Worm (Caenorhabditis elegans) whole organism, L2 larva: ENCODE results near the gene nspc-17.
A peak's percentile ranks its signal among the peaks of the same experiment; 100 is the strongest.

Source experiments
- C34F6.9 ChIP-seq: fragments of 150-350 bp; optimal IDR thresholded peaks from 2 replicates; lab custom pipeline; 2014; ENCODE audit warnings: missing biosample characterization, missing genetic modification characterization
- F13H6.1 ChIP-seq: sonication (generic microtip); optimal IDR thresholded peaks from 2 replicates; lab custom pipeline; 2016; ENCODE audit warnings: missing genetic modification characterization, missing compliant biosample characterization
- R02D3.7 ChIP-seq: fragments of 150-350 bp; optimal IDR thresholded peaks from 2 replicates; lab custom pipeline; 2014; ENCODE audit warnings: missing biosample characterization, missing genetic modification characterization
- Y55F3AM.14 ChIP-seq: fragments of 200-800 bp; sonication (Bioruptor generic); optimal IDR thresholded peaks from 2 replicates; lab custom pipeline; 2018; ENCODE audit warnings: mild to moderate bottlenecking, missing genetic modification characterization, missing compliant biosample characterization
- ZK546.5 ChIP-seq: sonication (generic microtip); optimal IDR thresholded peaks from 2 replicates; lab custom pipeline; 2017; ENCODE audit warnings: missing biosample characterization, missing genetic modification characterization
- alr-1 ChIP-seq: fragments of 150-350 bp; optimal IDR thresholded peaks from 2 replicates; lab custom pipeline; 2014; ENCODE audit warnings: missing biosample characterization, missing genetic modification characterization
- aly-2 ChIP-seq: fragments of 150-350 bp; optimal IDR thresholded peaks from 2 replicates; lab custom pipeline; 2014; ENCODE audit warnings: missing biosample characterization, missing genetic modification characterization
- ama-1 ChIP-seq: fragments of 150-350 bp; optimal IDR thresholded peaks from 2 replicates; lab custom pipeline; 2018; ENCODE audit warnings: inconsistent platforms
- ceh-16 ChIP-seq: fragments of 150-350 bp; optimal IDR thresholded peaks from 2 replicates; lab custom pipeline; 2014; ENCODE audit warnings: missing biosample characterization, missing genetic modification characterization
- ceh-82 ChIP-seq: fragments of 150-350 bp; optimal IDR thresholded peaks from 2 replicates; lab custom pipeline; 2014; ENCODE audit warnings: missing biosample characterization, missing genetic modification characterization
- crh-2 ChIP-seq: sonication (generic microtip); optimal IDR thresholded peaks from 2 replicates; lab custom pipeline; 2017; ENCODE audit warnings: missing biosample characterization, missing genetic modification characterization
- dmd-4 ChIP-seq: sonication (generic microtip); optimal IDR thresholded peaks from 2 replicates; lab custom pipeline; 2017; ENCODE audit warnings: missing biosample characterization, missing genetic modification characterization
- egl-27 ChIP-seq: sonication (generic microtip); optimal IDR thresholded peaks from 3 replicates; lab custom pipeline; 2017; ENCODE audit warnings: missing biosample characterization, missing genetic modification reagents, missing genetic modification characterization
- fos-1 ChIP-seq: fragments of 150-350 bp; optimal IDR thresholded peaks from 2 replicates; lab custom pipeline; 2014; ENCODE audit warnings: missing biosample characterization, missing genetic modification characterization
- gmeb-1 ChIP-seq: fragments of 150-350 bp; optimal IDR thresholded peaks from 2 replicates; lab custom pipeline; 2014; ENCODE audit warnings: missing biosample characterization, missing genetic modification characterization
- lin-11 ChIP-seq: fragments of 150-350 bp; sonication (generic microtip); optimal IDR thresholded peaks from 2 replicates; lab custom pipeline; 2014; ENCODE audit warnings: missing biosample characterization, missing genetic modification characterization, inconsistent platforms, mixed read lengths
- lin-13 ChIP-seq: fragments of 150-350 bp; optimal IDR thresholded peaks from 2 replicates; lab custom pipeline; 2014; ENCODE audit warnings: missing biosample characterization, missing genetic modification reagents, missing genetic modification characterization
- lin-39 ChIP-seq: fragments of 150-350 bp; optimal IDR thresholded peaks from 2 replicates; lab custom pipeline; 2014; ENCODE audit warnings: missing biosample characterization, missing genetic modification reagents, missing genetic modification characterization
- lsy-2 ChIP-seq, 2 experiments: fragments of 150-350 bp in 1 of 2; sonication (generic microtip) in 1 of 2; optimal IDR thresholded peaks; 2 replicates each; lab custom pipeline; 2014 to 2017; ENCODE audit warnings: missing biosample characterization in 2 of 2, missing genetic modification characterization in 2 of 2
- mab-5 ChIP-seq: fragments of 150-350 bp; optimal IDR thresholded peaks from 2 replicates; lab custom pipeline; 2014; ENCODE audit warnings: missing biosample characterization, missing genetic modification characterization
- mbf-1 ChIP-seq: sonication (generic microtip); optimal IDR thresholded peaks from 2 replicates; lab custom pipeline; 2017; ENCODE audit warnings: missing biosample characterization, missing genetic modification characterization
- mdl-1 ChIP-seq, 2 experiments: fragments of 150-350 bp in 1 of 2; sonication (generic microtip) in 1 of 2; optimal IDR thresholded peaks; 2 replicates each; lab custom pipeline; 2017; ENCODE audit warnings: missing biosample characterization in 2 of 2, missing genetic modification characterization in 2 of 2
- nhr-11 ChIP-seq: fragments of 150-350 bp; optimal IDR thresholded peaks from 2 replicates; lab custom pipeline; 2014; ENCODE audit warnings: missing biosample characterization, missing genetic modification characterization
- nhr-129 ChIP-seq: fragments of 150-350 bp; optimal IDR thresholded peaks from 2 replicates; lab custom pipeline; 2014; ENCODE audit warnings: missing biosample characterization, missing genetic modification characterization
- nhr-21 ChIP-seq: fragments of 150-350 bp; optimal IDR thresholded peaks from 2 replicates; lab custom pipeline; 2014; ENCODE audit warnings: missing biosample characterization, missing genetic modification characterization
- nhr-23 ChIP-seq: fragments of 150-350 bp; optimal IDR thresholded peaks from 2 replicates; lab custom pipeline; 2014; ENCODE audit warnings: missing biosample characterization, missing genetic modification reagents, missing genetic modification characterization
- nhr-237 ChIP-seq: fragments of 150-350 bp; optimal IDR thresholded peaks from 2 replicates; lab custom pipeline; 2014; ENCODE audit warnings: missing biosample characterization, missing genetic modification characterization
- nhr-25 ChIP-seq: fragments of 150-350 bp; sonication (generic microtip); optimal IDR thresholded peaks from 3 replicates; lab custom pipeline; 2014; ENCODE audit warnings: missing biosample characterization, missing genetic modification characterization
- nhr-6 ChIP-seq: fragments of 150-350 bp; optimal IDR thresholded peaks from 2 replicates; lab custom pipeline; 2014; ENCODE audit warnings: missing biosample characterization, missing genetic modification characterization
- nhr-77 ChIP-seq: fragments of 150-350 bp; optimal IDR thresholded peaks from 2 replicates; lab custom pipeline; 2014; ENCODE audit warnings: missing biosample characterization, missing genetic modification characterization
- sem-4 ChIP-seq: fragments of 150-350 bp; optimal IDR thresholded peaks from 2 replicates; lab custom pipeline; 2014; ENCODE audit warnings: missing biosample characterization, missing genetic modification reagents, missing genetic modification characterization
- sma-3 ChIP-seq: sonication (generic microtip); optimal IDR thresholded peaks from 2 replicates; lab custom pipeline; 2016; ENCODE audit warnings: missing genetic modification reagents, missing genetic modification characterization, missing compliant biosample characterization
- sma-9 ChIP-seq, 2 experiments: fragments of 150-350 bp in 1 of 2; sonication (generic microtip) in 1 of 2; optimal IDR thresholded peaks; 2 replicates each; lab custom pipeline; 2014 to 2016; ENCODE audit warnings: missing genetic modification characterization in 2 of 2, mild to moderate bottlenecking in 1 of 2, missing biosample characterization in 1 of 2, missing compliant biosample characterization in 1 of 2, missing genetic modification reagents in 1 of 2, moderate library complexity in 1 of 2
- snpc-4 ChIP-seq: fragments of 150-350 bp; optimal IDR thresholded peaks from 2 replicates; lab custom pipeline; 2014; ENCODE audit warnings: missing biosample characterization, missing genetic modification characterization
- unc-39 ChIP-seq: fragments of 150-350 bp; optimal IDR thresholded peaks from 2 replicates; lab custom pipeline; 2014; ENCODE audit warnings: missing biosample characterization, missing genetic modification characterization
- unc-55 ChIP-seq: fragments of 150-350 bp; sonication (generic microtip); optimal IDR thresholded peaks from 3 replicates; lab custom pipeline; 2014; ENCODE audit warnings: missing biosample characterization, missing genetic modification reagents, missing genetic modification characterization
- zag-1 ChIP-seq: fragments of 150-350 bp; optimal IDR thresholded peaks from 2 replicates; lab custom pipeline; 2014; ENCODE audit warnings: missing biosample characterization, missing genetic modification characterization
- ztf-1 ChIP-seq: fragments of 200-800 bp; sonication (Bioruptor generic); conservative IDR thresholded peaks from 2 replicates; pipeline ENCODE4 v1.3.6; 2022; ENCODE audit warnings: missing genetic modification characterization, missing compliant biosample characterization
- ztf-11 ChIP-seq: sonication (generic microtip); optimal IDR thresholded peaks from 2 replicates; lab custom pipeline; 2017; ENCODE audit warnings: missing biosample characterization, missing genetic modification characterization
- ztf-4 ChIP-seq: fragments of 150-350 bp; optimal IDR thresholded peaks from 2 replicates; lab custom pipeline; 2014; ENCODE audit warnings: missing biosample characterization, missing genetic modification characterization

Gene nspc-17

ce11 chrX:14489945-14490344, 35.0 kb downstream of the nspc-17 start, which contains the start of gene his-24:
Gene his-24, plus strand, starts transcription at chrX:14490094.
- TF ChIP-seq Y55F3AM.14 (no peak), ztf-4 (tag; lab: Kevin White, UChicago) (peak; percentile 11), sma-9 (GFP tag; optimal IDR thresholded peaks at IDR 0.05; lab: Kevin White, UChicago) (peak; percentile 87), sma-9 (tag; optimal IDR thresholded peaks at IDR 0.05; lab: Kevin White, UChicago) (no peak), unc-39 (no peak), nhr-237 (tag; lab: Kevin White, UChicago) (no peak), mbf-1 (no peak), mab-5 (peak; percentile 50), alr-1 (tag; lab: Kevin White, UChicago) (no peak), R02D3.7 (tag; lab: Kevin White, UChicago) (no peak), nhr-129 (peak; percentile 80), nhr-6 (tag; lab: Kevin White, UChicago) (peak; percentile 48), unc-55 (GFP tag; lab: Kevin White, UChicago) (peak; percentile 76), nhr-25 (tag; lab: Kevin White, UChicago) (peak; percentile 85), lin-13 (GFP tag; lab: Kevin White, UChicago) (peak; percentile 73), lsy-2 (tag; optimal IDR thresholded peaks at IDR 0.05; lab: Kevin White, UChicago) (peak; percentile 20 to 73), dmd-4 (tag; lab: Kevin White, UChicago) (no peak), crh-2 (tag; lab: Kevin White, UChicago) (peak; percentile 75), sma-3 (GFP tag; lab: Kevin White, UChicago) (peak; percentile 60), C34F6.9 (tag; lab: Kevin White, UChicago) (peak; percentile 63), lin-39 (no peak), ceh-16 (tag; lab: Kevin White, UChicago) (peak; percentile 63), ztf-11 (tag; lab: Kevin White, UChicago) (no peak), lin-11 (peak; percentile 53), ama-1 (lab: Kevin White, UChicago) (peak; percentile 26), F13H6.1 (tag; lab: Kevin White, UChicago) (peak; percentile 58), gmeb-1 (tag; lab: Kevin White, UChicago) (peak; percentile 55), nhr-21 (tag; lab: Kevin White, UChicago) (peak; percentile 53), nhr-77 (no peak), fos-1 (tag; lab: Kevin White, UChicago) (peak; percentile 93), egl-27 (tag; lab: Kevin White, UChicago) (peak; percentile 28), zag-1 (tag; lab: Kevin White, UChicago) (peak; percentile 65), aly-2 (tag; lab: Kevin White, UChicago) (no peak), mdl-1 (tag; optimal IDR thresholded peaks at IDR 0.05; lab: Kevin White, UChicago) (peak in 1 of 2 experiments; percentile 32), sem-4 (tag; lab: Kevin White, UChicago) (peak; percentile 72), ZK546.5 (tag; lab: Kevin White, UChicago) (no peak), ceh-82 (tag; lab: Kevin White, UChicago) (no peak), nhr-23 (tag; lab: Kevin White, UChicago) (no peak), snpc-4 (tag; lab: Kevin White, UChicago) (peak; percentile 69)
- TF ChIP-seq, all 48 proteins: peak for 24

ce11 chrX:14487832-14488231, 37.1 kb downstream of the nspc-17 start:
- TF ChIP-seq nhr-11 (tag; lab: Kevin White, UChicago): no peak
- TF ChIP-seq sma-3 (GFP tag; lab: Kevin White, UChicago): no peak
- no peak for TF ChIP-seq nhr-129
- TF ChIP-seq sem-4 (tag; lab: Kevin White, UChicago): no peak
- peak; percentile 35 for TF ChIP-seq mab-5

- TF ChIP-seq ztf-1 (GFP tag; lab: Robert Waterston, UW): no peak
- peak; percentile 23 for TF ChIP-seq sma-9 (GFP tag; optimal IDR thresholded peaks at IDR 0.05; lab: Kevin White, UChicago)
- no peak for TF ChIP-seq sma-9 (tag; optimal IDR thresholded peaks at IDR 0.05; lab: Kevin White, UChicago)
- TF ChIP-seq lin-39: peak; percentile 87
- peak; percentile 72 for TF ChIP-seq mab-5
- TF ChIP-seq nhr-25 (tag; lab: Kevin White, UChicago): peak; percentile 51
- no peak for TF ChIP-seq fos-1 (tag; lab: Kevin White, UChicago)
- TF ChIP-seq ceh-16 (tag; lab: Kevin White, UChicago): peak; percentile 98
Observed at ce11 chrX:14487333-14487732, 37.6 kb downstream of the nspc-17 start.
